Fruit fly (Drosophila melanogaster): ENCODE measurements around the gene cDIP.

DNA sequence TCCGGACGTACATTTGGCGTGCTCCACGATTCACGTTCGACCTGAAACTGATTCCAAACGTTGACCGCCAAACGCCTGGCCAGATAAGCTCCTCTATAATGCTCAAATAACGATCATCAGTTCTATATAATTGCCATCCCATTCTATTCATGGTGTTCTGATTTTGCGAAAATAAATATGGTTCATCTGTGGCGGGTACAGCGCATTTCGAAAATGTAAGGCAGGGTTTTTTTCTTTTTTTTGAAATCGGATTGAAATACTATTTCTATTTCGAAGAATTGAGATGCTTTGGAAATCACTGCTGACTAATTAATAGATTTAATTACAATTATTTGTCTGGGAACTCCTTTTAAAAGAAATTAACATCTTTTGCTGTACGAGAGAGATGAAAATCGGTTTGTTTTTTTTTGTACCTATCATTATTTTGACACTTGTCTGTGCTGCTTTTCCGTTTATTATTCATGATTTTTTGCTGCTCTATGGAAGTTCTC, at the start of gene cDIP:
- TF ChIP-seq CG10669 (GFP tag; optimal IDR thresholded peaks at IDR 0.05) = no peak
- no peak for TF ChIP-seq CG3919 (GFP tag; optimal IDR thresholded peaks at IDR 0.05)
- no peak for TF ChIP-seq salr (GFP tag; optimal IDR thresholded peaks at IDR 0.05)
- no peak for TF ChIP-seq pdm3 (GFP tag; optimal IDR thresholded peaks at IDR 0.05)
